Worm (Caenorhabditis elegans) whole organism, L4 larva: ENCODE measurements around the gene cgr-1.

Source experiments
- F26F4.8 ChIP-seq: fragments of 200-800 bp; sonication (Bioruptor generic); conservative IDR thresholded peaks from 2 replicates; pipeline ENCODE4 v1.3.6; 2022; ENCODE audit warnings: missing genetic modification characterization, missing compliant biosample characterization
- T20F7.1 ChIP-seq: fragments of 200-800 bp; sonication (Bioruptor generic); optimal IDR thresholded peaks from 2 replicates; lab custom pipeline; 2018; ENCODE audit warnings: mild to moderate bottlenecking, missing genetic modification characterization, missing compliant biosample characterization
- ZK337.2 ChIP-seq: fragments of 200-800 bp; sonication (Bioruptor generic); IDR thresholded peaks from 2 replicates; pipeline ENCODE4 v1.3.6; 2022; ENCODE audit warnings: missing genetic modification reagents, missing genetic modification characterization, missing compliant biosample characterization
- ZK546.5 ChIP-seq, 2 experiments: sonication (generic microtip); optimal IDR thresholded peaks; 2 replicates each; lab custom pipeline; 2017; ENCODE audit warnings: missing biosample characterization in 2 of 2, missing genetic modification characterization in 2 of 2
- arid-1 ChIP-seq: fragments of 200-800 bp; sonication (Bioruptor generic); conservative IDR thresholded peaks from 2 replicates; pipeline ENCODE4 v1.3.6; 2022; ENCODE audit warnings: missing genetic modification reagents, missing genetic modification characterization, missing compliant biosample characterization
- ceh-82 ChIP-seq: sonication (generic microtip); optimal IDR thresholded peaks from 2 replicates; lab custom pipeline; 2017; ENCODE audit warnings: missing biosample characterization, missing genetic modification characterization
- cey-2 ChIP-seq: sonication (generic microtip); optimal IDR thresholded peaks from 3 replicates; lab custom pipeline; 2017; ENCODE audit warnings: missing genetic modification characterization, mild to moderate bottlenecking, missing compliant biosample characterization, antibody characterized with exemption, borderline replicate concordance; ENCODE audit not compliant: insufficient read depth
- daf-12 ChIP-seq: fragments of 150-350 bp; optimal IDR thresholded peaks from 2 replicates; lab custom pipeline; 2014; ENCODE audit warnings: missing biosample characterization, missing genetic modification reagents, missing genetic modification characterization
- daf-16 ChIP-seq, 3 experiments: sonication (generic microtip); optimal IDR thresholded peaks; 2 replicates each; lab custom pipeline; 2016 to 2017; ENCODE audit warnings: missing genetic modification characterization in 3 of 3, missing genetic modification reagents in 3 of 3, mild to moderate bottlenecking in 2 of 3, missing compliant biosample characterization in 2 of 3, missing biosample characterization in 1 of 3, moderate library complexity in 1 of 3
- daf-8 ChIP-seq: fragments of 200-800 bp; sonication (Bioruptor generic); IDR thresholded peaks from 2 replicates; pipeline ENCODE4 v1.3.6; 2022; ENCODE audit warnings: missing genetic modification characterization, missing compliant biosample characterization
- dmd-6 ChIP-seq: fragments of 200-800 bp; sonication (Bioruptor generic); IDR thresholded peaks from 2 replicates; pipeline ENCODE4 v1.3.6; 2022; ENCODE audit warnings: missing genetic modification reagents, missing genetic modification characterization, missing compliant biosample characterization
- dmd-8 ChIP-seq: fragments of 200-800 bp; sonication (Bioruptor generic); IDR thresholded peaks from 2 replicates; pipeline ENCODE4 v1.3.6; 2022; ENCODE audit warnings: missing genetic modification characterization, missing compliant biosample characterization
- dve-1 ChIP-seq: sonication (generic microtip); optimal IDR thresholded peaks from 2 replicates; lab custom pipeline; 2017; ENCODE audit warnings: antibody characterized with exemption, mild to moderate bottlenecking, missing genetic modification characterization, missing compliant biosample characterization; ENCODE audit not compliant: insufficient read depth
- egl-43 ChIP-seq: fragments of 200-800 bp; sonication (Bioruptor generic); IDR thresholded peaks from 2 replicates; pipeline ENCODE4 v1.3.6; 2022; ENCODE audit warnings: missing genetic modification reagents, missing genetic modification characterization, missing compliant biosample characterization
- hlh-11 ChIP-seq: fragments of 200-800 bp; sonication (Bioruptor generic); optimal IDR thresholded peaks from 2 replicates; lab custom pipeline; 2018; ENCODE audit warnings: mild to moderate bottlenecking, missing genetic modification characterization, missing compliant biosample characterization
- hlh-30 ChIP-seq: sonication (generic microtip); optimal IDR thresholded peaks from 2 replicates; lab custom pipeline; 2017; ENCODE audit warnings: antibody characterized with exemption, mild to moderate bottlenecking, missing genetic modification characterization, missing compliant biosample characterization; ENCODE audit not compliant: insufficient read depth
- jun-1 ChIP-seq: fragments of 150-350 bp; optimal IDR thresholded peaks from 2 replicates; lab custom pipeline; 2014; ENCODE audit warnings: missing biosample characterization, missing genetic modification reagents, missing genetic modification characterization
- lim-7 ChIP-seq: fragments of 200-800 bp; sonication (Bioruptor generic); IDR thresholded peaks from 2 replicates; pipeline ENCODE4 v1.3.6; 2022; ENCODE audit warnings: missing genetic modification characterization, missing compliant biosample characterization
- lin-1 ChIP-seq: fragments of 200-800 bp; sonication (Bioruptor generic); IDR thresholded peaks from 2 replicates; pipeline ENCODE4 v1.3.6; 2022; ENCODE audit warnings: missing genetic modification reagents, missing genetic modification characterization, missing compliant biosample characterization
- lin-29 ChIP-seq: fragments of 200-800 bp; sonication (Bioruptor generic); IDR thresholded peaks from 2 replicates; pipeline ENCODE4 v1.3.6; 2022; ENCODE audit warnings: missing genetic modification reagents, missing genetic modification characterization, missing compliant biosample characterization
- madf-9 ChIP-seq: fragments of 200-800 bp; sonication (Bioruptor generic); conservative IDR thresholded peaks from 2 replicates; pipeline ENCODE4 v1.3.6; 2022; ENCODE audit warnings: missing genetic modification reagents, missing genetic modification characterization, missing compliant biosample characterization
- mep-1 ChIP-seq: fragments of 150-350 bp; sonication (generic microtip); optimal IDR thresholded peaks from 3 replicates; lab custom pipeline; 2014; ENCODE audit warnings: missing biosample characterization, missing genetic modification characterization
- mxl-2 ChIP-seq: fragments of 200-800 bp; sonication (Bioruptor generic); conservative IDR thresholded peaks from 2 replicates; pipeline ENCODE4 v1.3.6; 2022; ENCODE audit warnings: missing genetic modification reagents, missing genetic modification characterization, missing compliant biosample characterization
- mxl-3 ChIP-seq: fragments of 200-800 bp; sonication (Bioruptor generic); optimal IDR thresholded peaks from 2 replicates; lab custom pipeline; 2018; ENCODE audit warnings: mild to moderate bottlenecking, missing genetic modification characterization, missing compliant biosample characterization
- nhr-102 ChIP-seq: sonication (generic microtip); optimal IDR thresholded peaks from 2 replicates; lab custom pipeline; 2016; ENCODE audit warnings: mild to moderate bottlenecking, missing genetic modification characterization, moderate library complexity, missing compliant biosample characterization
- nhr-28 ChIP-seq: fragments of 150-350 bp; optimal IDR thresholded peaks from 2 replicates; lab custom pipeline; 2014; ENCODE audit warnings: missing biosample characterization, missing genetic modification characterization
- nhr-76 ChIP-seq: fragments of 150-350 bp; optimal IDR thresholded peaks from 2 replicates; lab custom pipeline; 2014; ENCODE audit warnings: missing biosample characterization, missing genetic modification characterization
- nhr-77 ChIP-seq: fragments of 150-350 bp; optimal IDR thresholded peaks from 2 replicates; lab custom pipeline; 2014; ENCODE audit warnings: missing biosample characterization, missing genetic modification characterization
- php-3 ChIP-seq: fragments of 200-800 bp; sonication (Bioruptor generic); IDR thresholded peaks from 2 replicates; pipeline ENCODE4 v1.3.6; 2022; ENCODE audit warnings: missing genetic modification reagents, missing genetic modification characterization, missing compliant biosample characterization
- pqm-1 ChIP-seq: sonication (generic microtip); optimal IDR thresholded peaks from 2 replicates; lab custom pipeline; 2017; ENCODE audit warnings: missing biosample characterization, missing genetic modification characterization
- saeg-2 ChIP-seq: fragments of 200-800 bp; sonication (Bioruptor generic); IDR thresholded peaks from 2 replicates; pipeline ENCODE4 v1.3.6; 2022; ENCODE audit warnings: missing genetic modification reagents, missing genetic modification characterization, missing compliant biosample characterization
- sdz-12 ChIP-seq: fragments of 200-800 bp; sonication (Bioruptor generic); optimal IDR thresholded peaks from 2 replicates; lab custom pipeline; 2018; ENCODE audit warnings: mild to moderate bottlenecking, missing genetic modification characterization, missing compliant biosample characterization
- snpc-4 ChIP-seq: fragments of 150-350 bp; optimal IDR thresholded peaks from 2 replicates; lab custom pipeline; 2014; ENCODE audit warnings: missing biosample characterization, missing genetic modification characterization
- tra-1 ChIP-seq: fragments of 200-800 bp; sonication (Bioruptor generic); IDR thresholded peaks from 2 replicates; pipeline ENCODE4 v1.3.6; 2022; ENCODE audit warnings: missing genetic modification reagents, missing genetic modification characterization, missing compliant biosample characterization
- unc-62 ChIP-seq, 3 experiments: fragments of 150-350 bp in 1 of 3; sonication (generic microtip); optimal IDR thresholded peaks in 2 of 3; peaks in 1 of 3; 1 replicate in 1 of 3; 2 replicates in 2 of 3; lab custom pipeline; 2014 to 2017; ENCODE audit warnings: missing biosample characterization in 3 of 3, missing genetic modification characterization in 3 of 3, missing genetic modification reagents in 3 of 3, missing genotype in 1 of 3
- zfp-3 ChIP-seq: fragments of 200-800 bp; sonication (Bioruptor generic); conservative IDR thresholded peaks from 2 replicates; pipeline ENCODE4 v1.3.6; 2022; ENCODE audit warnings: missing genetic modification reagents, missing genetic modification characterization, missing compliant biosample characterization

The cgr-1 gene

ce11 chrX:3613665-3614064, 13.4 kb upstream of the cgr-1 start:
- no peak for TF ChIP-seq jun-1
- TF ChIP-seq lin-1 (GFP tag; lab: Robert Waterston, UW) = 0 out of 2 replicates have a peak, but pooled peaks have one; percentile 11
- no peak for TF ChIP-seq arid-1
- TF ChIP-seq ceh-82 (tag; lab: Kevin White, UChicago) = no peak
- TF ChIP-seq nhr-28 (tag; lab: Kevin White, UChicago) = peak; percentile 89
- TF ChIP-seq daf-8 (GFP tag; lab: Robert Waterston, UW) = no peak
- no peak for TF ChIP-seq ZK546.5 (tag; optimal IDR thresholded peaks at IDR 0.05; lab: Kevin White, UChicago)
- TF ChIP-seq snpc-4 (tag; lab: Kevin White, UChicago) = no peak
- no peak for TF ChIP-seq daf-12 (tag; lab: Kevin White, UChicago)
- no peak for TF ChIP-seq ZK337.2 (GFP tag; lab: Robert Waterston, UW)
- TF ChIP-seq pqm-1 (tag; lab: Kevin White, UChicago) = peak; percentile 95
- peak; percentile 72; the same call in 1 of the 2 replicates for TF ChIP-seq php-3
- TF ChIP-seq zfp-3 (GFP tag; lab: Robert Waterston, UW) = no peak
- TF ChIP-seq cey-2 (tag; lab: Kevin White, UChicago) = no peak
- peak; percentile 56 for TF ChIP-seq hlh-11 (tag; lab: Kevin White, UChicago)
- peak; percentile 20; the same call in 1 of the 2 replicates for TF ChIP-seq tra-1 (GFP tag; lab: Robert Waterston, UW)
- peak; percentile 24 for TF ChIP-seq nhr-77
- TF ChIP-seq dmd-6 (GFP tag; lab: Robert Waterston, UW) = peak; percentile 83
- TF ChIP-seq daf-16 (GFP tag; optimal IDR thresholded peaks at IDR 0.05; lab: Kevin White, UChicago) = no peak
- peak; percentile 61 for TF ChIP-seq daf-16 (tag; optimal IDR thresholded peaks at IDR 0.05; lab: Kevin White, UChicago)
- TF ChIP-seq lim-7 = no peak
- TF ChIP-seq dmd-8 (GFP tag; lab: Robert Waterston, UW) = no peak

ce11 chrX:3611740-3612139, 11.5 kb upstream of the cgr-1 start:
- TF ChIP-seq unc-62 (GFP tag; optimal IDR thresholded peaks at IDR 0.05 in 1 of 2; lab: Kevin White, UChicago) = peak in 1 of 2 experiments; percentile 91
- TF ChIP-seq unc-62 (tag; optimal IDR thresholded peaks at IDR 0.05; lab: Kevin White, UChicago) = no peak
- TF ChIP-seq ZK546.5 (tag; optimal IDR thresholded peaks at IDR 0.05; lab: Kevin White, UChicago) = no peak
- TF ChIP-seq nhr-76 (tag; lab: Kevin White, UChicago) = no peak
- no peak for TF ChIP-seq T20F7.1 (GFP tag; lab: Kevin White, UChicago)
- TF ChIP-seq egl-43 (GFP tag; lab: Robert Waterston, UW) = no peak
- TF ChIP-seq madf-9 (GFP tag; lab: Robert Waterston, UW) = no peak
- TF ChIP-seq daf-16 (GFP tag; optimal IDR thresholded peaks at IDR 0.05; lab: Kevin White, UChicago) = no peak
- peak; percentile 15 for TF ChIP-seq daf-16 (tag; optimal IDR thresholded peaks at IDR 0.05; lab: Kevin White, UChicago)
- peak; percentile 41 for TF ChIP-seq pqm-1 (tag; lab: Kevin White, UChicago)
- no peak for TF ChIP-seq sdz-12 (GFP tag; lab: Kevin White, UChicago)
- TF ChIP-seq daf-12 (tag; lab: Kevin White, UChicago) = no peak
- no peak for TF ChIP-seq F26F4.8 (GFP tag; lab: Robert Waterston, UW)
- no peak for TF ChIP-seq nhr-102 (tag; lab: Kevin White, UChicago)

ce11 chrX:3611042-3611623, 10.9 kb upstream of the cgr-1 start, which contains the start of gene C18B2.5:
Gene C18B2.5 (minus strand): TSS chrX:3611092.
- TF ChIP-seq pqm-1 (tag; lab: Kevin White, UChicago) (peak; percentile 87), nhr-77 (peak; percentile 64), saeg-2 (GFP tag; lab: Robert Waterston, UW) (no peak), mxl-2 (GFP tag; lab: Robert Waterston, UW) (no peak), hlh-11 (tag; lab: Kevin White, UChicago) (peak; percentile 66), dve-1 (tag; lab: Kevin White, UChicago) (peak; percentile 33), daf-16 (GFP tag; optimal IDR thresholded peaks at IDR 0.05; lab: Kevin White, UChicago) (no peak), daf-16 (tag; optimal IDR thresholded peaks at IDR 0.05; lab: Kevin White, UChicago) (peak; percentile 47), dmd-6 (GFP tag; lab: Robert Waterston, UW) (peak; percentile 73), lin-29 (no peak), mep-1 (peak; percentile 21), hlh-30 (peak; percentile 65), nhr-28 (tag; lab: Kevin White, UChicago) (peak; percentile 74), mxl-3 (GFP tag; lab: Kevin White, UChicago) (peak; percentile 10)
